Worm (Caenorhabditis elegans) whole organism, young adult: ENCODE measurements around the gene W08F4.5.

Experiments
- D2030.7 ChIP-seq: fragments of 200-800 bp; sonication (Bioruptor generic); IDR thresholded peaks from 2 replicates; pipeline ENCODE4 v1.3.6; 2022; ENCODE audit warnings: missing genetic modification reagents, missing genetic modification characterization, missing compliant biosample characterization
- F49E8.2 ChIP-seq: sonication (generic microtip); optimal IDR thresholded peaks from 3 replicates; lab custom pipeline; 2017; ENCODE audit warnings: missing genetic modification characterization, mild to moderate bottlenecking, missing compliant biosample characterization, antibody characterized with exemption, moderate library complexity; ENCODE audit not compliant: insufficient read depth
- F52B5.7 ChIP-seq: sonication (generic microtip); optimal IDR thresholded peaks from 2 replicates; lab custom pipeline; 2016; ENCODE audit warnings: mild to moderate bottlenecking, missing genetic modification characterization, missing compliant biosample characterization
- Y53G8AR.9 ChIP-seq: fragments of 200-800 bp; sonication (Bioruptor generic); conservative IDR thresholded peaks from 2 replicates; pipeline ENCODE4 v1.3.6; 2022; ENCODE audit warnings: missing genetic modification reagents, missing genetic modification characterization, missing compliant biosample characterization
- dpl-1 ChIP-seq: fragments of 150-350 bp; optimal IDR thresholded peaks from 2 replicates; lab custom pipeline; 2014; ENCODE audit warnings: missing biosample characterization, missing genetic modification reagents, missing genetic modification characterization
- him-1 ChIP-seq: sonication (generic microtip); optimal IDR thresholded peaks from 2 replicates; lab custom pipeline; 2016; ENCODE audit warnings: missing genotype, missing genetic modification reagents, missing genetic modification characterization, missing compliant biosample characterization
- rpc-1 ChIP-seq, 2 experiments: fragments of 150-350 bp in 1 of 2; sonication (generic microtip) in 1 of 2; optimal IDR thresholded peaks; 2 replicates each; lab custom pipeline; 2014 to 2018; ENCODE audit warnings: missing biosample characterization in 1 of 2, missing genetic modification characterization in 1 of 2, missing genetic modification reagents in 1 of 2, missing genotype in 1 of 2
- snpc-1.1 ChIP-seq: sonication (generic microtip); optimal IDR thresholded peaks from 2 replicates; lab custom pipeline; 2017; ENCODE audit warnings: missing genetic modification characterization, mild to moderate bottlenecking, missing compliant biosample characterization, antibody characterized with exemption, moderate library complexity, missing genotype, missing genetic modification reagents; ENCODE audit not compliant: insufficient read depth

ce11 chrII:580189-580643 is 11.5 kb upstream of the W08F4.5 start, which contains the start of the genes cdc-37 and W08F4.3:
- no peak for TF ChIP-seq rpc-1 (optimal IDR thresholded peaks at IDR 0.05; lab: Kevin White, UChicago)
- no peak for TF ChIP-seq rpc-1 (tag; optimal IDR thresholded peaks at IDR 0.05; lab: Kevin White, UChicago)
- no peak for TF ChIP-seq F52B5.7 (tag; lab: Kevin White, UChicago)
- TF ChIP-seq Y53G8AR.9 = no peak
- no peak for TF ChIP-seq him-1
- TF ChIP-seq dpl-1 = peak; percentile 54
- peak; percentile 72 for TF ChIP-seq D2030.7 (GFP tag; lab: Robert Waterston, UW)
- no peak for TF ChIP-seq F49E8.2 (tag; lab: Kevin White, UChicago)
- TF ChIP-seq snpc-1.1 (tag; lab: Kevin White, UChicago) = peak; percentile 12
